Fruit fly (Drosophila melanogaster) S2 (cell line): ENCODE data around the gene CCAP.

Experiments
- CG8478 ChIP-seq: fragments of >200 bp; optimal IDR thresholded peaks from 2 replicates; lab custom pipeline; 2018
- CTCF ChIP-seq, 2 experiments: fragments of >200 bp; optimal IDR thresholded peaks; 2 replicates each; lab custom pipeline; 2018

DNA sequence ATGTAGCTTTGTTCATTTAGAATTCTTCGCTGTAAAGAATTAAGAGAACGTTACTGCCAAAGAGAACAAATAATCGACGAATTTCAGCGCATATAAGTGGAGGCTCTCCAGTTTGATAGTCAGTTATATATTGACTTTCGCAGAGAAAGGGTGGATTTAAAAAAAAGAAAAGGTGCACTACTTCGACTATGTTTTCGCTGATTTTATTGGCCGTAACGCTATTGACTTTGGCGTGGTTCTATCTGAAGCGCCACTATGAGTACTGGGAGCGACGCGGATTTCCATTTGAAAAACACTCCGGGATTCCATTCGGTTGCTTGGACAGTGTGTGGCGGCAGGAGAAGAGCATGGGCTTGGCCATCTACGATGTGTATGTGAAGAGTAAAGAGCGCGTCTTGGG lies 3.7 kb downstream of the CCAP start, which contains the start of gene Cyp6d4:
- TF ChIP-seq CTCF (optimal IDR thresholded peaks at IDR 0.05; lab: Kevin White, UChicago), result no peak
- no peak for TF ChIP-seq CG8478 (lab: Kevin White, UChicago)
